Worm (Caenorhabditis elegans) whole organism, young adult: ENCODE results near the gene gcp-2.1.

Experiments used
- C06A6.2 ChIP-seq: fragments of 200-800 bp; sonication (Bioruptor generic); conservative IDR thresholded peaks from 2 replicates; pipeline ENCODE4 v1.3.6; 2022; ENCODE audit warnings: missing genetic modification characterization, missing compliant biosample characterization
- C17E4.6 ChIP-seq: fragments of 200-800 bp; sonication (Bioruptor generic); IDR thresholded peaks from 2 replicates; pipeline ENCODE4 v1.3.6; 2022; ENCODE audit warnings: missing genetic modification reagents, missing genetic modification characterization, missing compliant biosample characterization
- F10E7.11 ChIP-seq: sonication (generic microtip); optimal IDR thresholded peaks from 2 replicates; lab custom pipeline; 2017; ENCODE audit warnings: mild to moderate bottlenecking, missing genetic modification characterization, moderate library complexity, missing compliant biosample characterization
- F22D6.2 ChIP-seq: sonication (generic microtip); optimal IDR thresholded peaks from 2 replicates; lab custom pipeline; 2016; ENCODE audit warnings: mild to moderate bottlenecking, missing genetic modification characterization, missing compliant biosample characterization
- F57C9.4 ChIP-seq: sonication (generic microtip); optimal IDR thresholded peaks from 2 replicates; lab custom pipeline; 2017; ENCODE audit warnings: mild to moderate bottlenecking, missing genetic modification characterization, missing compliant biosample characterization
- K11D2.4 ChIP-seq: fragments of 200-800 bp; sonication (Bioruptor generic); IDR thresholded peaks from 2 replicates; pipeline ENCODE4 v1.3.6; 2022; ENCODE audit warnings: missing genetic modification reagents, missing genetic modification characterization, missing compliant biosample characterization
- akir-1 ChIP-seq: fragments of 200-800 bp; sonication (Bioruptor generic); optimal IDR thresholded peaks from 2 replicates; lab custom pipeline; 2018; ENCODE audit warnings: mild to moderate bottlenecking, missing genetic modification characterization, moderate library complexity, missing compliant biosample characterization
- ama-1 ChIP-seq, 3 experiments: fragments of 150-350 bp in 1 of 3; sonication (generic microtip) in 2 of 3; optimal IDR thresholded peaks; 2 replicates each; lab custom pipeline; 2014 to 2018; ENCODE audit warnings: missing biosample characterization in 2 of 3, missing genetic modification characterization in 2 of 3, missing genetic modification reagents in 2 of 3
- athp-1 ChIP-seq: sonication (generic microtip); optimal IDR thresholded peaks from 2 replicates; lab custom pipeline; 2017; ENCODE audit warnings: mild to moderate bottlenecking, missing genetic modification characterization, missing compliant biosample characterization
- bed-2 ChIP-seq: fragments of 200-800 bp; sonication (Bioruptor generic); IDR thresholded peaks from 2 replicates; pipeline ENCODE4 v1.3.6; 2022; ENCODE audit warnings: missing genetic modification reagents, missing genetic modification characterization, missing compliant biosample characterization
- cebp-2 ChIP-seq: fragments of 200-800 bp; sonication (Bioruptor generic); IDR thresholded peaks from 2 replicates; pipeline ENCODE4 v1.3.6; 2022; ENCODE audit warnings: missing genetic modification characterization, missing compliant biosample characterization
- ceh-79 ChIP-seq: sonication (generic microtip); optimal IDR thresholded peaks from 2 replicates; lab custom pipeline; 2017; ENCODE audit warnings: mild to moderate bottlenecking, missing genetic modification characterization, missing compliant biosample characterization
- dox-1 ChIP-seq: fragments of 200-800 bp; sonication (Bioruptor generic); IDR thresholded peaks from 2 replicates; pipeline ENCODE4 v1.3.6; 2022; ENCODE audit warnings: missing genetic modification reagents, missing genetic modification characterization, missing compliant biosample characterization
- dpl-1 ChIP-seq: fragments of 150-350 bp; optimal IDR thresholded peaks from 2 replicates; lab custom pipeline; 2014; ENCODE audit warnings: missing biosample characterization, missing genetic modification reagents, missing genetic modification characterization
- egrh-3 ChIP-seq: fragments of 200-800 bp; sonication (Bioruptor generic); IDR thresholded peaks from 2 replicates; pipeline ENCODE4 v1.3.6; 2022; ENCODE audit warnings: missing genetic modification reagents, missing genetic modification characterization, missing compliant biosample characterization
- hlh-12 ChIP-seq: sonication (generic microtip); optimal IDR thresholded peaks from 2 replicates; lab custom pipeline; 2016; ENCODE audit warnings: missing genetic modification characterization, missing compliant biosample characterization
- hlh-26 ChIP-seq: fragments of 200-800 bp; sonication (Bioruptor generic); conservative IDR thresholded peaks from 2 replicates; pipeline ENCODE4 v1.3.6; 2022; ENCODE audit warnings: missing genetic modification reagents, missing genetic modification characterization, missing compliant biosample characterization
- hmg-1.2 ChIP-seq: fragments of 200-800 bp; sonication (Bioruptor generic); IDR thresholded peaks from 2 replicates; pipeline ENCODE4 v1.3.6; 2022; ENCODE audit warnings: missing genetic modification reagents, missing genetic modification characterization, missing compliant biosample characterization
- hmg-20 ChIP-seq: fragments of 200-800 bp; sonication (Bioruptor generic); IDR thresholded peaks from 2 replicates; pipeline ENCODE4 v1.3.6; 2022; ENCODE audit warnings: missing genetic modification reagents, missing genetic modification characterization, missing compliant biosample characterization
- hrde-1 ChIP-seq: sonication (generic microtip); optimal IDR thresholded peaks from 2 replicates; lab custom pipeline; 2016; ENCODE audit warnings: missing genetic modification characterization, mild to moderate bottlenecking, missing compliant biosample characterization, moderate library complexity, missing genotype, missing genetic modification reagents, borderline replicate concordance
- hsf-1 ChIP-seq: fragments of 200-800 bp; sonication (Bioruptor generic); IDR thresholded peaks from 2 replicates; pipeline ENCODE4 v1.3.6; 2022; ENCODE audit warnings: missing genetic modification reagents, missing genetic modification characterization, missing compliant biosample characterization
- lag-1 ChIP-seq: fragments of 200-800 bp; sonication (Bioruptor generic); IDR thresholded peaks from 2 replicates; pipeline ENCODE4 v1.3.6; 2022; ENCODE audit warnings: missing genetic modification reagents, missing genetic modification characterization, missing compliant biosample characterization
- let-607 ChIP-seq, 2 experiments: fragments of 200-800 bp in 1 of 2; sonication (Bioruptor generic) in 1 of 2; sonication (generic microtip) in 1 of 2; optimal IDR thresholded peaks; 2 replicates each; lab custom pipeline; 2016 to 2018; ENCODE audit warnings: mild to moderate bottlenecking in 2 of 2, missing compliant biosample characterization in 2 of 2, missing genetic modification characterization in 2 of 2, moderate library complexity in 2 of 2, missing genotype in 1 of 2
- lin-26 ChIP-seq: fragments of 200-800 bp; sonication (Bioruptor generic); IDR thresholded peaks from 2 replicates; pipeline ENCODE4 v1.3.6; 2022; ENCODE audit warnings: missing genetic modification reagents, missing genetic modification characterization, missing compliant biosample characterization
- lin-54 ChIP-seq: fragments of 200-800 bp; sonication (Bioruptor generic); optimal IDR thresholded peaks from 2 replicates; lab custom pipeline; 2018; ENCODE audit warnings: mild to moderate bottlenecking, missing genetic modification characterization, missing compliant biosample characterization
- lir-1 ChIP-seq: fragments of 200-800 bp; sonication (Bioruptor generic); conservative IDR thresholded peaks from 2 replicates; pipeline ENCODE4 v1.3.6; 2022; ENCODE audit warnings: missing genetic modification reagents, missing genetic modification characterization, missing compliant biosample characterization
- nfya-2 ChIP-seq: fragments of 200-800 bp; sonication (Bioruptor generic); IDR thresholded peaks from 2 replicates; pipeline ENCODE4 v1.3.6; 2022; ENCODE audit warnings: missing genetic modification reagents, missing genetic modification characterization, missing compliant biosample characterization
- nhr-27 ChIP-seq: fragments of 200-800 bp; sonication (Bioruptor generic); optimal IDR thresholded peaks from 2 replicates; lab custom pipeline; 2018; ENCODE audit warnings: mild to moderate bottlenecking, missing genetic modification characterization, moderate library complexity, missing compliant biosample characterization
- pbrm-1 ChIP-seq: fragments of 200-800 bp; sonication (Bioruptor generic); IDR thresholded peaks from 2 replicates; pipeline ENCODE4 v1.3.6; 2022; ENCODE audit warnings: missing genetic modification reagents, missing genetic modification characterization, missing compliant biosample characterization
- rcor-1 ChIP-seq: fragments of 200-800 bp; sonication (Bioruptor generic); IDR thresholded peaks from 2 replicates; pipeline ENCODE4 v1.3.6; 2022; ENCODE audit warnings: missing genetic modification reagents, missing genetic modification characterization, missing compliant biosample characterization
- rpc-1 ChIP-seq, 2 experiments: fragments of 150-350 bp in 1 of 2; sonication (generic microtip) in 1 of 2; optimal IDR thresholded peaks; 2 replicates each; lab custom pipeline; 2014 to 2018; ENCODE audit warnings: missing biosample characterization in 1 of 2, missing genetic modification characterization in 1 of 2, missing genetic modification reagents in 1 of 2, missing genotype in 1 of 2
- snpc-1.1 ChIP-seq: sonication (generic microtip); optimal IDR thresholded peaks from 2 replicates; lab custom pipeline; 2017; ENCODE audit warnings: missing genetic modification characterization, mild to moderate bottlenecking, missing compliant biosample characterization, antibody characterized with exemption, moderate library complexity, missing genotype, missing genetic modification reagents; ENCODE audit not compliant: insufficient read depth
- snpc-3.4 ChIP-seq: sonication (generic microtip); optimal IDR thresholded peaks from 2 replicates; lab custom pipeline; 2017; ENCODE audit warnings: missing genetic modification characterization, mild to moderate bottlenecking, missing compliant biosample characterization, antibody characterized with exemption, moderate library complexity, missing genotype, missing genetic modification reagents
- snpc-4 ChIP-seq, 5 experiments: fragments of 150-350 bp in 1 of 5; sonication (generic microtip) in 4 of 5; optimal IDR thresholded peaks; 2 replicates each; lab custom pipeline; 2014 to 2018; ENCODE audit warnings: missing genetic modification characterization in 5 of 5, missing biosample characterization in 3 of 5, antibody characterized with exemption in 2 of 5, mild to moderate bottlenecking in 2 of 5, missing compliant biosample characterization in 2 of 5, missing genotype in 2 of 5, moderate library complexity in 2 of 5, missing genetic modification reagents in 1 of 5
- tbp1 ChIP-seq: fragments of 200-800 bp; sonication (Bioruptor generic); optimal IDR thresholded peaks from 2 replicates; lab custom pipeline; 2018; ENCODE audit warnings: mild to moderate bottlenecking, missing genetic modification characterization, missing compliant biosample characterization
- unc-130 ChIP-seq: sonication (generic microtip); optimal IDR thresholded peaks from 2 replicates; lab custom pipeline; 2016; ENCODE audit warnings: missing genetic modification reagents, missing genetic modification characterization, missing compliant biosample characterization
- zfh-2 ChIP-seq: fragments of 200-800 bp; sonication (Bioruptor generic); conservative IDR thresholded peaks from 2 replicates; pipeline ENCODE4 v1.3.6; 2022; ENCODE audit warnings: missing genetic modification reagents, missing genetic modification characterization, missing compliant biosample characterization
- ztf-25 ChIP-seq: fragments of 200-800 bp; sonication (Bioruptor generic); IDR thresholded peaks from 2 replicates; pipeline ENCODE4 v1.3.6; 2022; ENCODE audit warnings: missing genetic modification reagents, missing genetic modification characterization, missing compliant biosample characterization

The gcp-2.1 gene

DNA sequence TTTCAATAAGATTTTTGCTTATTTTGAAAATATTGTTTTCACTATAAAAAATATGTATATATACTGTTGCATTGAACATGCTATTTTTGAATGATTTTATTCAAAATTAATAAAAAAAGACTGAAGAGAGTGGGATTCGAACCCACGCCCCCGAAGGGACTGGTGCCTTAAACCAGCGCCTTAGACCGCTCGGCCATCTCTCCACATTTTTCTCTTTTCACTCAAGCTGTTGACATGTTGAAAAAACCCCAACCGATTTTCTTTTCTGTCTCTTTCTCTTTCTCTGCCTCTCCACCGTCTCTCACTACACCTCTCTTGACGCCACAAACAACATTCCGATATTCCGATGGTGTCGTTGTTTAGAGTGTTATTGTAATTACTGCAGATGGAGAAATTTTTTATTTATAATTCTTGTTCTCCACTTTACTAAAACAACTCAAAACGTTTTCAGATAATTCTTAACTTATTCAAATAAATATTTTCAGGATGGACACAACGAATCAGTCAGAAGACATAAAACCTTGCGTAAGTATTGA, 51.6 kb downstream of the gcp-2.1 start, which contains the start of gene sor-3 (continued):
- TF ChIP-seq let-607 (tag; optimal IDR thresholded peaks at IDR 0.05; lab: Kevin White, UChicago) (peak; percentile 62 to 76), dpl-1 (GFP tag; lab: Kevin White, UChicago) (no peak), F22D6.2 (tag; lab: Kevin White, UChicago) (peak; percentile 61), snpc-1.1 (tag; lab: Kevin White, UChicago) (peak; percentile 66), snpc-4 (GFP tag; optimal IDR thresholded peaks at IDR 0.05; lab: Kevin White, UChicago) (peak; percentile 62), snpc-4 (tag; optimal IDR thresholded peaks at IDR 0.05; lab: Kevin White, UChicago) (no peak), snpc-3.4 (tag; lab: Kevin White, UChicago) (peak; percentile 86), cebp-2 (GFP tag; lab: Robert Waterston, UW) (peak; percentile 62; the same call in 1 of the 2 replicates), F57C9.4 (no peak), lin-26 (GFP tag; lab: Robert Waterston, UW) (peak; percentile 94), hmg-20 (GFP tag; lab: Robert Waterston, UW) (0 out of 2 replicates have a peak, but pooled peaks have one; percentile 42), C06A6.2 (peak; percentile 57; the same call in 1 of the 2 replicates), rcor-1 (GFP tag; lab: Robert Waterston, UW) (peak; percentile 76), bed-2 (GFP tag; lab: Robert Waterston, UW) (peak; percentile 65), F10E7.11 (no peak), C17E4.6 (no peak), nfya-2 (GFP tag; lab: Robert Waterston, UW) (no peak), akir-1 (GFP tag; lab: Kevin White, UChicago) (no peak), pbrm-1 (peak; percentile 79), hrde-1 (tag; lab: Kevin White, UChicago) (peak; percentile 72), hlh-26 (GFP tag; lab: Robert Waterston, UW) (no peak), lin-54 (GFP tag; lab: Kevin White, UChicago) (no peak), hmg-1.2 (GFP tag; lab: Robert Waterston, UW) (peak; percentile 87), ceh-79 (tag; lab: Kevin White, UChicago) (no peak), unc-130 (GFP tag; lab: Kevin White, UChicago) (peak; percentile 54), athp-1 (peak; percentile 26), rpc-1 (optimal IDR thresholded peaks at IDR 0.05; lab: Kevin White, UChicago) (peak; percentile 97), rpc-1 (tag; optimal IDR thresholded peaks at IDR 0.05; lab: Kevin White, UChicago) (peak; percentile 96)

DNA sequence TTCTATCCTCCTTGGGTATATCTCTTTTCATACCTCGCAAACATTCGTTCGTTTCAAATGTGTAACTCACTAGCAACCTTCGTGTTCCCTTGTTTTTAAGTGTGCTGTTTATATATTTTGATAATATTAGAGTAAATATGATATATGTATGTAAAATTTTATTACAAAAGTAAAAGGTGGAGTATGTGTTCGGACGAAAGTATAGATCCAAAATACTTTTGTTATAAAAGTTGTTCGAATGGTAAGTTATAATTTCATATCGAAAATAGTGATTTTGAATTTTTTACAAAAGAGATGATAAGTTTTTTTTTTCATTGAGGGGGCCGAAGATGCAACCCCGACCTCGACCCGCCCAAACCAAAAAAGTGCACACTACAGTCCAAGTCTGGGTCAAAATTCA, 56.2 kb downstream of the gcp-2.1 start, which contains the start of gene C04E7.1:
Gene C04E7.1 (plus strand): TSS at position 301 of the 400 bp plus-strand sequence.
- TF ChIP-seq hsf-1 (no peak), zfh-2 (GFP tag; lab: Robert Waterston, UW) (no peak), hlh-12 (no peak), snpc-4 (GFP tag; optimal IDR thresholded peaks at IDR 0.05; lab: Kevin White, UChicago) (no peak), snpc-4 (tag; optimal IDR thresholded peaks at IDR 0.05; lab: Kevin White, UChicago) (no peak), nhr-27 (tag; lab: Kevin White, UChicago) (no peak), lag-1 (GFP tag; lab: Robert Waterston, UW) (no peak), egrh-3 (no peak), dox-1 (GFP tag; lab: Robert Waterston, UW) (no peak), snpc-3.4 (tag; lab: Kevin White, UChicago) (no peak), tbp1 (GFP tag; lab: Kevin White, UChicago) (no peak), lir-1 (GFP tag; lab: Robert Waterston, UW) (no peak), ztf-25 (GFP tag; lab: Robert Waterston, UW) (no peak), C17E4.6 (no peak), ama-1 (optimal IDR thresholded peaks at IDR 0.05; lab: Kevin White, UChicago) (no peak), ama-1 (GFP tag; optimal IDR thresholded peaks at IDR 0.05; lab: Kevin White, UChicago) (no peak), akir-1 (GFP tag; lab: Kevin White, UChicago) (no peak), rcor-1 (GFP tag; lab: Robert Waterston, UW) (no peak), K11D2.4 (no peak), let-607 (tag; optimal IDR thresholded peaks at IDR 0.05; lab: Kevin White, UChicago) (no peak), C06A6.2 (no peak)
